Fruit fly (Drosophila melanogaster): Measurements from ENCODE around the gene CG14298.

Gene CG14298

dm6 chr3R:18917976-18918871, 42.9 kb downstream of the CG14298 start (continued):
- TF ChIP-seq NFAT (GFP tag; IDR thresholded peaks at IDR 0.05), result peak; percentile 41; the same call in 1 of the 2 replicates
- TF ChIP-seq CG13296 (GFP tag; optimal IDR thresholded peaks at IDR 0.05), result peak; percentile 34
- no peak for TF ChIP-seq Dp (GFP tag; optimal IDR thresholded peaks at IDR 0.05)
- peak; percentile 17; the same call in 1 of the 2 replicates for TF ChIP-seq ranshi (GFP tag; IDR thresholded peaks at IDR 0.05)
- TF ChIP-seq jigr1 (GFP tag; IDR thresholded peaks at IDR 0.05), result no peak
- TF ChIP-seq twi (tag; optimal IDR thresholded peaks at IDR 0.05), result peak; percentile 6
- TF ChIP-seq CG7987 (GFP tag; optimal IDR thresholded peaks at IDR 0.05), result no peak
- no peak for TF ChIP-seq E2f1 (GFP tag; IDR thresholded peaks at IDR 0.05)
- no peak for TF ChIP-seq CG11695 (GFP tag; IDR thresholded peaks at IDR 0.05)
- TF ChIP-seq CG10462 (GFP tag; optimal IDR thresholded peaks at IDR 0.05), result no peak
- 0 out of 3 replicates have a peak, but pooled peaks have one; percentile 21 for TF ChIP-seq CG17361 (GFP tag; IDR thresholded peaks at IDR 0.05)
- TF ChIP-seq chm (GFP tag; IDR thresholded peaks at IDR 0.05), result no peak; the same call in 1 of the 2 replicates
- TF ChIP-seq CG34422 (GFP tag; IDR thresholded peaks at IDR 0.05), result peak; percentile 65; the same call in 1 of the 3 replicates
- no peak for TF ChIP-seq az2 (GFP tag; optimal IDR thresholded peaks at IDR 0.05)
- TF ChIP-seq CG10959 (GFP tag; IDR thresholded peaks at IDR 0.05), result no peak
- TF ChIP-seq CG1024 (GFP tag; IDR thresholded peaks at IDR 0.05), result no peak
- TF ChIP-seq Pdp1 (GFP tag; optimal IDR thresholded peaks at IDR 0.05), result no peak
- TF ChIP-seq eyg (GFP tag; optimal IDR thresholded peaks at IDR 0.05), result no peak
- no peak for TF ChIP-seq Hr3 (GFP tag; optimal IDR thresholded peaks at IDR 0.05)
- TF ChIP-seq CG4820 (GFP tag; optimal IDR thresholded peaks at IDR 0.05), result no peak
- no peak for TF ChIP-seq Mes4 (GFP tag; optimal IDR thresholded peaks at IDR 0.05)
- no peak for TF ChIP-seq CG5180 (GFP tag; optimal IDR thresholded peaks at IDR 0.05)
- TF ChIP-seq CG7271 (tag; optimal IDR thresholded peaks at IDR 0.05), result no peak
- TF ChIP-seq CTCF (GFP tag; optimal IDR thresholded peaks at IDR 0.05), result peak; percentile 92
- no peak for TF ChIP-seq CG3726 (GFP tag; IDR thresholded peaks at IDR 0.05)
- no peak for TF ChIP-seq CG11398 (GFP tag; optimal IDR thresholded peaks at IDR 0.05)
- no peak for TF ChIP-seq trem (tag; optimal IDR thresholded peaks at IDR 0.05)
- no peak for TF ChIP-seq D19B (GFP tag; optimal IDR thresholded peaks at IDR 0.05)
- no peak for TF ChIP-seq luna (GFP tag; optimal IDR thresholded peaks at IDR 0.05)
- no peak for TF ChIP-seq CG11247 (GFP tag; IDR thresholded peaks at IDR 0.05)
- no peak for TF ChIP-seq Gug (GFP tag; IDR thresholded peaks at IDR 0.05)
- no peak for TF ChIP-seq CG2875 (GFP tag; optimal IDR thresholded peaks at IDR 0.05)
- no peak for TF ChIP-seq h (optimal IDR thresholded peaks at IDR 0.05)
- no peak for TF ChIP-seq her (GFP tag; optimal IDR thresholded peaks at IDR 0.05)
- TF ChIP-seq CG2678 (tag; optimal IDR thresholded peaks at IDR 0.05), result peak; percentile 11
- TF ChIP-seq sna (GFP tag; IDR thresholded peaks at IDR 0.05; ENCODE audit: partially characterized antibody), result no peak
- TF ChIP-seq HLH4C (GFP tag; IDR thresholded peaks at IDR 0.05; ENCODE audit: partially characterized antibody), result no peak; the same call in 2 of the 3 replicates
- no peak for TF ChIP-seq CG13123 (GFP tag; optimal IDR thresholded peaks at IDR 0.05)
- TF ChIP-seq Hr39 (optimal IDR thresholded peaks at IDR 0.05), result no peak
- no peak for TF ChIP-seq CG3847 (GFP tag; IDR thresholded peaks at IDR 0.05)
- TF ChIP-seq CG12659 (GFP tag; optimal IDR thresholded peaks at IDR 0.05), result peak; percentile 9
- TF ChIP-seq CG3281 (GFP tag; optimal IDR thresholded peaks at IDR 0.05), result peak; percentile 59
- TF ChIP-seq CG16813 (GFP tag; IDR thresholded peaks at IDR 0.05; ENCODE audit: partially characterized antibody), result no peak
- TF ChIP-seq CG10979 (tag; optimal IDR thresholded peaks at IDR 0.05), result no peak
- no peak for TF ChIP-seq Ptx1 (GFP tag; IDR thresholded peaks at IDR 0.05)
- no peak for TF ChIP-seq crp (GFP tag; optimal IDR thresholded peaks at IDR 0.05)
- no peak for TF ChIP-seq lola (GFP tag; optimal IDR thresholded peaks at IDR 0.05)
- TF ChIP-seq CG12071 (GFP tag; optimal IDR thresholded peaks at IDR 0.05), result no peak
- TF ChIP-seq CG1647 (GFP tag; optimal IDR thresholded peaks at IDR 0.05), result no peak
- TF ChIP-seq CG43689 (GFP tag; IDR thresholded peaks at IDR 0.05), result no peak
